Worm (Caenorhabditis elegans) whole organism, L2 larva: Measurements from ENCODE around the gene tag-343.

Source experiments
- C34F6.9 ChIP-seq: fragments of 150-350 bp; optimal IDR thresholded peaks from 2 replicates; lab custom pipeline; 2014; ENCODE audit warnings: missing biosample characterization, missing genetic modification characterization
- F13H6.1 ChIP-seq: sonication (generic microtip); optimal IDR thresholded peaks from 2 replicates; lab custom pipeline; 2016; ENCODE audit warnings: missing genetic modification characterization, missing compliant biosample characterization
- alr-1 ChIP-seq: fragments of 150-350 bp; optimal IDR thresholded peaks from 2 replicates; lab custom pipeline; 2014; ENCODE audit warnings: missing biosample characterization, missing genetic modification characterization
- ama-1 ChIP-seq: fragments of 150-350 bp; optimal IDR thresholded peaks from 2 replicates; lab custom pipeline; 2018; ENCODE audit warnings: inconsistent platforms
- ceh-16 ChIP-seq: fragments of 150-350 bp; optimal IDR thresholded peaks from 2 replicates; lab custom pipeline; 2014; ENCODE audit warnings: missing biosample characterization, missing genetic modification characterization
- crh-2 ChIP-seq: sonication (generic microtip); optimal IDR thresholded peaks from 2 replicates; lab custom pipeline; 2017; ENCODE audit warnings: missing biosample characterization, missing genetic modification characterization
- egl-27 ChIP-seq: sonication (generic microtip); optimal IDR thresholded peaks from 3 replicates; lab custom pipeline; 2017; ENCODE audit warnings: missing biosample characterization, missing genetic modification reagents, missing genetic modification characterization
- elt-3 ChIP-seq: sonication (generic microtip); optimal IDR thresholded peaks from 2 replicates; lab custom pipeline; 2017; ENCODE audit warnings: missing biosample characterization, missing genetic modification characterization
- fos-1 ChIP-seq: fragments of 150-350 bp; optimal IDR thresholded peaks from 2 replicates; lab custom pipeline; 2014; ENCODE audit warnings: missing biosample characterization, missing genetic modification characterization
- gmeb-1 ChIP-seq: fragments of 150-350 bp; optimal IDR thresholded peaks from 2 replicates; lab custom pipeline; 2014; ENCODE audit warnings: missing biosample characterization, missing genetic modification characterization
- lin-13 ChIP-seq: fragments of 150-350 bp; optimal IDR thresholded peaks from 2 replicates; lab custom pipeline; 2014; ENCODE audit warnings: missing biosample characterization, missing genetic modification reagents, missing genetic modification characterization
- mab-5 ChIP-seq: fragments of 150-350 bp; optimal IDR thresholded peaks from 2 replicates; lab custom pipeline; 2014; ENCODE audit warnings: missing biosample characterization, missing genetic modification characterization
- mdl-1 ChIP-seq, 2 experiments: fragments of 150-350 bp in 1 of 2; sonication (generic microtip) in 1 of 2; optimal IDR thresholded peaks; 2 replicates each; lab custom pipeline; 2017; ENCODE audit warnings: missing biosample characterization in 2 of 2, missing genetic modification characterization in 2 of 2
- nhr-10 ChIP-seq: sonication (generic microtip); optimal IDR thresholded peaks from 2 replicates; lab custom pipeline; 2017; ENCODE audit warnings: missing biosample characterization, missing genetic modification characterization
- nhr-11 ChIP-seq: fragments of 150-350 bp; optimal IDR thresholded peaks from 2 replicates; lab custom pipeline; 2014; ENCODE audit warnings: missing biosample characterization, missing genetic modification characterization
- nhr-129 ChIP-seq: fragments of 150-350 bp; optimal IDR thresholded peaks from 2 replicates; lab custom pipeline; 2014; ENCODE audit warnings: missing biosample characterization, missing genetic modification characterization
- nhr-23 ChIP-seq: fragments of 150-350 bp; optimal IDR thresholded peaks from 2 replicates; lab custom pipeline; 2014; ENCODE audit warnings: missing biosample characterization, missing genetic modification reagents, missing genetic modification characterization
- nhr-237 ChIP-seq: fragments of 150-350 bp; optimal IDR thresholded peaks from 2 replicates; lab custom pipeline; 2014; ENCODE audit warnings: missing biosample characterization, missing genetic modification characterization
- nhr-6 ChIP-seq: fragments of 150-350 bp; optimal IDR thresholded peaks from 2 replicates; lab custom pipeline; 2014; ENCODE audit warnings: missing biosample characterization, missing genetic modification characterization
- nhr-77 ChIP-seq: fragments of 150-350 bp; optimal IDR thresholded peaks from 2 replicates; lab custom pipeline; 2014; ENCODE audit warnings: missing biosample characterization, missing genetic modification characterization
- sem-4 ChIP-seq: fragments of 150-350 bp; optimal IDR thresholded peaks from 2 replicates; lab custom pipeline; 2014; ENCODE audit warnings: missing biosample characterization, missing genetic modification reagents, missing genetic modification characterization
- skn-1 ChIP-seq: sonication (generic microtip); optimal IDR thresholded peaks from 2 replicates; lab custom pipeline; 2017; ENCODE audit warnings: missing biosample characterization, missing genetic modification characterization
- sma-3 ChIP-seq: sonication (generic microtip); optimal IDR thresholded peaks from 2 replicates; lab custom pipeline; 2016; ENCODE audit warnings: missing genetic modification reagents, missing genetic modification characterization, missing compliant biosample characterization
- sma-9 ChIP-seq, 2 experiments: fragments of 150-350 bp in 1 of 2; sonication (generic microtip) in 1 of 2; optimal IDR thresholded peaks; 2 replicates each; lab custom pipeline; 2014 to 2016; ENCODE audit warnings: missing genetic modification characterization in 2 of 2, mild to moderate bottlenecking in 1 of 2, missing biosample characterization in 1 of 2, missing compliant biosample characterization in 1 of 2, missing genetic modification reagents in 1 of 2, moderate library complexity in 1 of 2
- snpc-4 ChIP-seq: fragments of 150-350 bp; optimal IDR thresholded peaks from 2 replicates; lab custom pipeline; 2014; ENCODE audit warnings: missing biosample characterization, missing genetic modification characterization
- unc-55 ChIP-seq: fragments of 150-350 bp; sonication (generic microtip); optimal IDR thresholded peaks from 3 replicates; lab custom pipeline; 2014; ENCODE audit warnings: missing biosample characterization, missing genetic modification reagents, missing genetic modification characterization
- unc-62 ChIP-seq: fragments of 150-350 bp; optimal IDR thresholded peaks from 2 replicates; lab custom pipeline; 2014; ENCODE audit warnings: missing biosample characterization, missing genetic modification reagents, missing genetic modification characterization
- ztf-1 ChIP-seq: fragments of 200-800 bp; sonication (Bioruptor generic); conservative IDR thresholded peaks from 2 replicates; pipeline ENCODE4 v1.3.6; 2022; ENCODE audit warnings: missing genetic modification characterization, missing compliant biosample characterization
- ztf-11 ChIP-seq: sonication (generic microtip); optimal IDR thresholded peaks from 2 replicates; lab custom pipeline; 2017; ENCODE audit warnings: missing biosample characterization, missing genetic modification characterization

The tag-343 gene

ce11 chrX:16681910-16682493 lies 7.5 kb upstream of the tag-343 start (continued):
- TF ChIP-seq crh-2 (tag; lab: Kevin White, UChicago) (peak; percentile 99), nhr-77 (peak; percentile 97), elt-3 (no peak), mdl-1 (tag; optimal IDR thresholded peaks at IDR 0.05; lab: Kevin White, UChicago) (peak; percentile 82 to 95), egl-27 (tag; lab: Kevin White, UChicago) (peak; percentile 98), ztf-11 (tag; lab: Kevin White, UChicago) (peak; percentile 79), nhr-6 (tag; lab: Kevin White, UChicago) (peak; percentile 99), ztf-1 (GFP tag; lab: Robert Waterston, UW) (0 out of 2 replicates have a peak, but pooled peaks have one; percentile 56), nhr-10 (tag; lab: Kevin White, UChicago) (peak; percentile 96), snpc-4 (peak; percentile 94), sem-4 (tag; lab: Kevin White, UChicago) (peak; percentile 99)
- TF ChIP-seq, all 48 proteins: peak for 43

DNA sequence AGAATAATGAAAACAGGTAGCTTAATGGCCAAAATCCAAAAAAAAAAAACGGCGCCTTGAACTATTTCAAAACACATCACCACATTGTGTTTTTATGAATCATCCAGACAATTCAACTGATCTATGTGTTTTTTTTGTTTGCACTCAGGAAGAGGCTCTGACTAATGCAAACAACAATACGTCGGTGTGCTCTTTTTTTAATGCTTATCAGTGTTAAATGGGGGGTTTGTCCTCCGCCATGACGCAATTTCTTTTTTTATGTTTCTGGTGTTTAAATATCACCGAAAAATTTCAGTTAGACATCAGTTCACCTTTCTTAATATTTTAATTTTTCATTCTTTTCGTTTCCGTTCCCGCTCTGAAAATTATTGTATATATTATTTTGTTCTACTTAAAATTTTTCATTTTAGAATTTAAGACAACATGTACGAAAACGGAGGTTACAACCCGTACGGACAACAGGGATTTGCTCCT lies 4.6 kb upstream of the tag-343 start, which contains the start of gene F22H10.2:
TSS of gene F22H10.2 (plus strand) at position 424 of the 474 bp plus-strand sequence.
- peak; percentile 87 for TF ChIP-seq fos-1 (tag; lab: Kevin White, UChicago)
- no peak for TF ChIP-seq unc-62 (GFP tag; lab: Kevin White, UChicago)
- TF ChIP-seq nhr-129: peak; percentile 37
- no peak for TF ChIP-seq ceh-16
- TF ChIP-seq gmeb-1: no peak
- TF ChIP-seq crh-2 (tag; lab: Kevin White, UChicago): peak; percentile 11
- TF ChIP-seq nhr-11 (tag; lab: Kevin White, UChicago): no peak
- no peak for TF ChIP-seq elt-3
- peak; percentile 50 for TF ChIP-seq sma-9 (GFP tag; optimal IDR thresholded peaks at IDR 0.05; lab: Kevin White, UChicago)
- no peak for TF ChIP-seq sma-9 (tag; optimal IDR thresholded peaks at IDR 0.05; lab: Kevin White, UChicago)
- TF ChIP-seq alr-1 (tag; lab: Kevin White, UChicago): no peak

DNA sequence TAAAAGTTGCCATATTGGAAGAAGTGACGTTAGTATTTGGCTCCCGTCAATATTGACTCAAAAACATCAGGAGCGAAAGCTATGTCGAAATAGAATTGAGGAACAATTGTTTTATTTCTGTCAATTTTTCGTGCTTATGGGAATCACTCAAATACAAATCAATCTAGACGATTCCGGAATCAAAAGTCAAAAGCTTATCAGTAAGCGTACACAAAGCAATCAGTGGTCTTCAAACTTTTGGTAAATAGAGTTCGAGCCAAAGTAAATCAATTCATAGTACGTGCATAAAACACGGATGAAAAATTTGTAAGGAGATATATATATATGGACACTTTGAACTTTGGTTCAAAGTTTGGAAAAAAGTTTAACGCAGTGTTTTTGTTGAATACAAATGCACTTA lies 3.6 kb upstream of the tag-343 start:
- TF ChIP-seq sma-9 (GFP tag; optimal IDR thresholded peaks at IDR 0.05; lab: Kevin White, UChicago) (peak; percentile 51), sma-9 (tag; optimal IDR thresholded peaks at IDR 0.05; lab: Kevin White, UChicago) (no peak), nhr-23 (no peak)

ce11 chrX:16677672-16678071 lies 3.1 kb upstream of the tag-343 start, which contains the start of gene F22H10.3:
Gene F22H10.3, minus strand, starts transcription at chrX:16677707.
- TF ChIP-seq mab-5 (tag; lab: Kevin White, UChicago) (no peak), nhr-77 (no peak), crh-2 (tag; lab: Kevin White, UChicago) (peak; percentile 6), F13H6.1 (tag; lab: Kevin White, UChicago) (peak; percentile 22), sma-3 (no peak), lin-13 (no peak), skn-1 (no peak), gmeb-1 (peak; percentile 22), unc-62 (GFP tag; lab: Kevin White, UChicago) (no peak), ama-1 (lab: Kevin White, UChicago) (peak; percentile 47), sma-9 (GFP tag; optimal IDR thresholded peaks at IDR 0.05; lab: Kevin White, UChicago) (peak; percentile 64), sma-9 (tag; optimal IDR thresholded peaks at IDR 0.05; lab: Kevin White, UChicago) (no peak), fos-1 (tag; lab: Kevin White, UChicago) (peak; percentile 81), unc-55 (no peak), C34F6.9 (no peak)

DNA sequence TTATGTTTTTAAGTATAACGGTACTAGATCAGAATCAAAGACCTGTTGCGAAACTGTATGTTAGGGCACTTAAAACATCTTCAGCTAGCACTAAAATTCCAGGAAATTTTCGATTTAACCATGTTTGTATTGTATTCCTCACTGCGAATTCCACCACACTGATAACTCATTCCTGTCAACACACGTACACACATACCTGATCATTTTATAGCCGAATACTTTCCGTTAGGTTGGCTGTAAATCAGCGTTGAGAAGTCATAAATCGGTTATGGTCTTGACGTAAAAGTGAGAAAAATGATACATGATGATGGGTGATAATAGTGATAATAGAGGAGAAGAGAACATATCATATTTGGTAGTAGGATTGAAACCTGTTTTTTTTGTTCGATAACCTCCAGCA lies 1.2 kb upstream of the tag-343 start:
- TF ChIP-seq nhr-237 (tag; lab: Kevin White, UChicago) (no peak), fos-1 (tag; lab: Kevin White, UChicago) (peak; percentile 46)

ce11 chrX:16672661-16673060 lies 1.9 kb downstream of the tag-343 start:
- no peak for TF ChIP-seq egl-27 (tag; lab: Kevin White, UChicago)
- peak; percentile 12 for TF ChIP-seq gmeb-1
- TF ChIP-seq crh-2 (tag; lab: Kevin White, UChicago): peak; percentile 43
- peak; percentile 76 for TF ChIP-seq fos-1 (tag; lab: Kevin White, UChicago)
